Fruit fly (Drosophila melanogaster) whole organism, embryonic: Measurements from ENCODE around the gene Suv3.

Source experiments
- ATbp ChIP-seq: fragments of 200-800 bp; sonication (Bioruptor generic); optimal IDR thresholded peaks from 2 replicates; lab custom pipeline; 2017; ENCODE audit warnings: missing biosample characterization, mild to moderate bottlenecking, missing genetic modification characterization, missing genetic modification reagents
- CG10462 ChIP-seq: fragments of 200-800 bp; sonication (Bioruptor generic); optimal IDR thresholded peaks from 2 replicates; lab custom pipeline; 2016; ENCODE audit warnings: missing biosample characterization, missing genetic modification characterization
- CG10565 ChIP-seq: fragments of 200-800 bp; sonication (Bioruptor generic); optimal IDR thresholded peaks from 3 replicates; lab custom pipeline; 2016; ENCODE audit warnings: missing biosample characterization, mild to moderate bottlenecking, missing genetic modification characterization
- CG10654 ChIP-seq: fragments of 200-800 bp; sonication (Bioruptor generic); optimal IDR thresholded peaks from 2 replicates; lab custom pipeline; 2016; ENCODE audit warnings: missing biosample characterization, missing genetic modification characterization
- CG12659 ChIP-seq: fragments of 200-800 bp; sonication (Bioruptor generic); optimal IDR thresholded peaks from 3 replicates; lab custom pipeline; 2017; ENCODE audit warnings: mild to moderate bottlenecking, missing biosample characterization, missing genetic modification reagents, missing genetic modification characterization
- CG12744 ChIP-seq: fragments of 200-800 bp; sonication (Bioruptor generic); optimal IDR thresholded peaks from 2 replicates; lab custom pipeline; 2016; ENCODE audit warnings: missing biosample characterization, missing genetic modification characterization
- CG15011 ChIP-seq: fragments of 200-800 bp; sonication (Bioruptor generic); optimal IDR thresholded peaks from 3 replicates; lab custom pipeline; 2018; ENCODE audit warnings: missing biosample characterization, mild to moderate bottlenecking, missing genetic modification characterization
- CG15601 ChIP-seq: fragments of 200-800 bp; sonication (Bioruptor generic); optimal IDR thresholded peaks from 3 replicates; lab custom pipeline; 2019; ENCODE audit warnings: missing biosample characterization, mild to moderate bottlenecking, missing genetic modification characterization, moderate library complexity
- CG15696 ChIP-seq: fragments of 200-800 bp; sonication (Bioruptor generic); optimal IDR thresholded peaks from 2 replicates; lab custom pipeline; 2019; ENCODE audit warnings: missing biosample characterization, mild to moderate bottlenecking, missing genetic modification characterization, moderate library complexity
- CG2199 ChIP-seq: fragments of 200-800 bp; sonication (Bioruptor generic); IDR thresholded peaks from 3 replicates; pipeline ENCODE4 v1.3.6; 2022; ENCODE audit warnings: missing biosample characterization, missing genetic modification characterization
- CG3163 ChIP-seq: fragments of 200-800 bp; sonication (Bioruptor generic); optimal IDR thresholded peaks from 3 replicates; lab custom pipeline; 2016; ENCODE audit warnings: missing biosample characterization, missing genetic modification characterization
- CG33213 ChIP-seq: fragments of 200-800 bp; sonication (Bioruptor generic); optimal IDR thresholded peaks from 3 replicates; lab custom pipeline; 2016; ENCODE audit warnings: missing biosample characterization, missing genetic modification characterization
- CG3995 ChIP-seq: fragments of 200-800 bp; sonication (Bioruptor generic); optimal IDR thresholded peaks from 3 replicates; lab custom pipeline; 2016; ENCODE audit warnings: missing biosample characterization, missing genetic modification characterization
- CG4854 ChIP-seq: fragments of 200-800 bp; sonication (Bioruptor generic); optimal IDR thresholded peaks from 2 replicates; lab custom pipeline; 2016; ENCODE audit warnings: missing biosample characterization, missing genetic modification characterization, inconsistent platforms
- CG6175 ChIP-seq: fragments of 200-800 bp; sonication (Bioruptor generic); IDR thresholded peaks from 3 replicates; pipeline ENCODE4 v1.3.6; 2022; ENCODE audit warnings: missing biosample characterization, missing genetic modification characterization
- CG7556 ChIP-seq: fragments of 200-800 bp; sonication (Bioruptor generic); optimal IDR thresholded peaks from 2 replicates; lab custom pipeline; 2017; ENCODE audit warnings: missing biosample characterization, mild to moderate bottlenecking, missing genetic modification characterization
- CG7745 ChIP-seq: fragments of 200-800 bp; sonication (Bioruptor generic); optimal IDR thresholded peaks from 2 replicates; lab custom pipeline; 2018; ENCODE audit warnings: missing biosample characterization, mild to moderate bottlenecking, missing genetic modification characterization, moderate library complexity
- CG7963 ChIP-seq: fragments of 200-800 bp; sonication (Bioruptor generic); IDR thresholded peaks from 3 replicates; pipeline ENCODE4 v1.3.6; 2022; ENCODE audit warnings: missing biosample characterization, missing genetic modification characterization; ENCODE audit not compliant: partially characterized antibody
- CG8089 ChIP-seq: fragments of 200-800 bp; sonication (Bioruptor generic); optimal IDR thresholded peaks from 3 replicates; lab custom pipeline; 2016; ENCODE audit warnings: missing biosample characterization, missing genetic modification characterization
- CG9932 ChIP-seq: fragments of 200-800 bp; sonication (Bioruptor generic); IDR thresholded peaks from 2 replicates; pipeline ENCODE4 v1.3.6; 2022; ENCODE audit warnings: missing biosample characterization, missing genetic modification characterization
- Chrac-16 ChIP-seq: fragments of 200-800 bp; sonication (Bioruptor generic); optimal IDR thresholded peaks from 3 replicates; lab custom pipeline; 2016; ENCODE audit warnings: missing biosample characterization, missing genetic modification characterization
- CoRest ChIP-seq: fragments of 200-800 bp; sonication (Bioruptor generic); optimal IDR thresholded peaks from 3 replicates; lab custom pipeline; 2018; ENCODE audit warnings: missing biosample characterization, mild to moderate bottlenecking, missing genetic modification characterization, moderate library complexity
- Dp ChIP-seq: fragments of 200-800 bp; sonication (Bioruptor generic); optimal IDR thresholded peaks from 2 replicates; lab custom pipeline; 2018; ENCODE audit warnings: missing biosample characterization, mild to moderate bottlenecking, missing genetic modification characterization, moderate library complexity
- Hr51 ChIP-seq, 2 experiments: fragments of 200-800 bp; sonication (Bioruptor generic); optimal IDR thresholded peaks; 2 replicates in 1 of 2; 3 replicates in 1 of 2; lab custom pipeline; 2016 to 2018; ENCODE audit warnings: missing biosample characterization in 2 of 2, missing genetic modification characterization in 2 of 2, mild to moderate bottlenecking in 1 of 2, moderate library complexity in 1 of 2
- Hr78 ChIP-seq, 2 experiments: fragments of 200-800 bp in 1 of 2; fragments of >200 bp in 1 of 2; sonication (Bioruptor generic) in 1 of 2; optimal IDR thresholded peaks; 2 replicates each; lab custom pipeline; 2017 to 2019; ENCODE audit warnings: missing biosample characterization in 2 of 2, missing genetic modification characterization in 2 of 2, mild to moderate bottlenecking in 1 of 2, moderate library complexity in 1 of 2
- Hsf ChIP-seq: fragments of 200-800 bp; sonication (Bioruptor generic); optimal IDR thresholded peaks from 3 replicates; lab custom pipeline; 2016; ENCODE audit warnings: missing biosample characterization, missing genetic modification characterization
- Lim3 ChIP-seq: fragments of 200-800 bp; sonication (Bioruptor generic); IDR thresholded peaks from 2 replicates; pipeline ENCODE4 v1.3.6; 2022; ENCODE audit warnings: missing biosample characterization, missing genetic modification characterization
- Nf-YC ChIP-seq: fragments of 200-800 bp; optimal IDR thresholded peaks from 3 replicates; lab custom pipeline; 2019; ENCODE audit warnings: missing biosample characterization, mild to moderate bottlenecking, missing genetic modification characterization, moderate library complexity
- Side ChIP-seq: fragments of 200-800 bp; sonication (Bioruptor generic); optimal IDR thresholded peaks from 2 replicates; lab custom pipeline; 2016; ENCODE audit warnings: missing biosample characterization, missing genetic modification characterization
- Sry-β ChIP-seq: fragments of 200-800 bp; sonication (Bioruptor generic); optimal IDR thresholded peaks from 2 replicates; lab custom pipeline; 2018; ENCODE audit warnings: missing biosample characterization, mild to moderate bottlenecking, missing genetic modification characterization, moderate library complexity
- TFAM ChIP-seq: fragments of 200-800 bp; sonication (Bioruptor generic); optimal IDR thresholded peaks from 2 replicates; lab custom pipeline; 2017; ENCODE audit warnings: missing biosample characterization, missing genetic modification characterization, inconsistent platforms
- ato ChIP-seq: fragments of 200-800 bp; sonication (Bioruptor generic); IDR thresholded peaks from 2 replicates; pipeline ENCODE4 v1.3.6; 2022; ENCODE audit warnings: missing biosample characterization, missing genetic modification characterization; ENCODE audit not compliant: partially characterized antibody
- bigmax ChIP-seq: fragments of 200-800 bp; sonication (Bioruptor generic); optimal IDR thresholded peaks from 2 replicates; lab custom pipeline; 2018; ENCODE audit warnings: missing biosample characterization, mild to moderate bottlenecking, missing genetic modification characterization
- chinmo ChIP-seq: fragments of 200-800 bp; sonication (Bioruptor generic); IDR thresholded peaks from 4 replicates; pipeline ENCODE4 v1.3.6; 2022; ENCODE audit warnings: missing biosample characterization, missing genetic modification characterization; ENCODE audit not compliant: partially characterized antibody
- ci ChIP-seq: fragments of 200-800 bp; sonication (Bioruptor generic); IDR thresholded peaks from 3 replicates; pipeline ENCODE4 v1.3.6; 2022; ENCODE audit warnings: missing biosample characterization, missing genetic modification characterization
- dysf ChIP-seq: fragments of 200-800 bp; sonication (Bioruptor generic); IDR thresholded peaks from 3 replicates; pipeline ENCODE4 v1.3.6; 2022; ENCODE audit warnings: missing biosample characterization, missing genetic modification characterization
- fd102C ChIP-seq: fragments of 200-800 bp; sonication (Bioruptor generic); optimal IDR thresholded peaks from 2 replicates; lab custom pipeline; 2018; ENCODE audit warnings: missing biosample characterization, mild to moderate bottlenecking, missing genetic modification characterization, moderate library complexity
- hkb ChIP-seq, 2 experiments: fragments of 200-800 bp in 1 of 2; fragments of >200 bp in 1 of 2; sonication (Bioruptor generic) in 1 of 2; IDR thresholded peaks in 1 of 2; optimal IDR thresholded peaks in 1 of 2; 2 replicates each; pipeline versions ENCODE4 v1.3.6 to Lab custom; 2017 to 2022; ENCODE audit warnings: missing biosample characterization in 1 of 2, missing genetic modification characterization in 1 of 2
- maf-S ChIP-seq: fragments of 200-800 bp; sonication (Bioruptor generic); optimal IDR thresholded peaks from 2 replicates; lab custom pipeline; 2016; ENCODE audit warnings: missing biosample characterization, missing genetic modification characterization
- nerfin-2 ChIP-seq: fragments of 200-800 bp; sonication (Bioruptor generic); IDR thresholded peaks from 2 replicates; pipeline ENCODE4 v1.3.6; 2022; ENCODE audit warnings: missing biosample characterization, missing genetic modification characterization; ENCODE audit not compliant: partially characterized antibody
- nmo ChIP-seq: fragments of 200-800 bp; sonication (Bioruptor generic); optimal IDR thresholded peaks from 2 replicates; lab custom pipeline; 2018; ENCODE audit warnings: missing biosample characterization, mild to moderate bottlenecking, missing genetic modification characterization, moderate library complexity
- onecut ChIP-seq: fragments of 200-800 bp; sonication (Bioruptor generic); IDR thresholded peaks from 2 replicates; pipeline ENCODE4 v1.3.6; 2022; ENCODE audit warnings: missing biosample characterization, missing genetic modification characterization
- pb ChIP-seq: fragments of 200-800 bp; sonication (Bioruptor generic); optimal IDR thresholded peaks from 3 replicates; lab custom pipeline; 2016; ENCODE audit warnings: missing biosample characterization, missing genetic modification characterization
- pzg ChIP-seq: fragments of 200-800 bp; sonication (Bioruptor generic); optimal IDR thresholded peaks from 3 replicates; lab custom pipeline; 2018; ENCODE audit warnings: missing biosample characterization, mild to moderate bottlenecking, missing genetic modification characterization, moderate library complexity
- sc ChIP-seq, 3 experiments: fragments of >200 bp in 2 of 3; fragments of 200-800 bp in 1 of 3; sonication (Bioruptor generic) in 1 of 3; optimal IDR thresholded peaks; 2 replicates in 2 of 3; 3 replicates in 1 of 3; lab custom pipeline; 2017; ENCODE audit warnings: mild to moderate bottlenecking in 1 of 3, missing biosample characterization in 1 of 3, missing genetic modification characterization in 1 of 3, missing genetic modification reagents in 1 of 3
- sd ChIP-seq: fragments of 200-800 bp; sonication (Bioruptor generic); optimal IDR thresholded peaks from 3 replicates; lab custom pipeline; 2018; ENCODE audit warnings: missing biosample characterization, mild to moderate bottlenecking, missing genetic modification characterization, moderate library complexity
- shn ChIP-seq: fragments of 200-800 bp; sonication (Bioruptor generic); optimal IDR thresholded peaks from 3 replicates; lab custom pipeline; 2016; ENCODE audit warnings: missing biosample characterization, missing genetic modification characterization
- usp ChIP-seq: fragments of >200 bp; optimal IDR thresholded peaks from 2 replicates; lab custom pipeline; 2017; ENCODE audit warnings: missing biosample characterization, missing genetic modification characterization
- vfl ChIP-seq: fragments of 200-800 bp; sonication (Bioruptor generic); optimal IDR thresholded peaks from 2 replicates; lab custom pipeline; 2016; ENCODE audit warnings: missing biosample characterization, missing genetic modification characterization

Gene Suv3

dm6 chr3R:4333964-4334363 lies 22.6 kb downstream of the Suv3 start, which contains the start of gene CG9776 (continued):
- TF ChIP-seq CG10565 (no peak), Hsf (GFP tag; lab: Kevin White, UChicago) (peak; percentile 66), Sry-β (GFP tag; lab: Kevin White, UChicago) (peak; percentile 24), nmo (GFP tag; lab: Kevin White, UChicago) (peak; percentile 78), shn (peak; percentile 71), CG3163 (peak; percentile 60), bigmax (peak; percentile 29), CG10462 (GFP tag; lab: Kevin White, UChicago) (peak; percentile 8), vfl (peak; percentile 44), onecut (GFP tag; lab: Robert Waterston, UW) (peak; percentile 33; the same call in 1 of the 2 replicates), CG9932 (peak; percentile 77), CG12744 (GFP tag; lab: Kevin White, UChicago) (peak; percentile 50), CG3995 (GFP tag; lab: Kevin White, UChicago) (peak; percentile 93), CG15601 (tag; lab: Kevin White, UChicago) (no peak), CG10654 (GFP tag; lab: Kevin White, UChicago) (peak; percentile 38), Dp (peak; percentile 48), Hr78 (GFP tag; optimal IDR thresholded peaks at IDR 0.05; lab: Kevin White, UChicago) (peak in 1 of 2 experiments; percentile 27), Hr51 (GFP tag; optimal IDR thresholded peaks at IDR 0.05; lab: Kevin White, UChicago) (peak in 1 of 2 experiments; percentile 5), CG4854 (GFP tag; lab: Kevin White, UChicago) (no peak), CG15696 (tag; lab: Kevin White, UChicago) (peak; percentile 53), Chrac-16 (GFP tag; lab: Kevin White, UChicago) (peak; percentile 41), CG33213 (GFP tag; lab: Kevin White, UChicago) (peak; percentile 86), ATbp (no peak), sd (tag; lab: Kevin White, UChicago) (no peak), ci (GFP tag; lab: Robert Waterston, UW) (peak; percentile 72), CG7963 (GFP tag; lab: Robert Waterston, UW) (peak; percentile 99), CoRest (tag; lab: Kevin White, UChicago) (no peak), hkb (optimal IDR thresholded peaks at IDR 0.05; lab: Kevin White, UChicago) (peak; percentile 30), hkb (GFP tag; IDR thresholded peaks at IDR 0.05; lab: Robert Waterston, UW) (peak; percentile 84), ato (peak; percentile 99), dysf (GFP tag; lab: Robert Waterston, UW) (peak; percentile 74), sc (optimal IDR thresholded peaks at IDR 0.05; lab: Kevin White, UChicago) (no peak), sc (GFP tag; optimal IDR thresholded peaks at IDR 0.05; lab: Kevin White, UChicago) (peak; percentile 9), nerfin-2 (GFP tag; lab: Robert Waterston, UW) (peak; percentile 95), usp (no peak), CG7745 (tag; lab: Kevin White, UChicago) (no peak), Lim3 (GFP tag; lab: Robert Waterston, UW) (no peak), chinmo (GFP tag; lab: Robert Waterston, UW) (peak; percentile 99), TFAM (GFP tag; lab: Kevin White, UChicago) (no peak), pzg (peak; percentile 94), maf-S (GFP tag; lab: Kevin White, UChicago) (peak; percentile 33), Nf-YC (tag; lab: Kevin White, UChicago) (no peak), CG7556 (no peak), fd102C (GFP tag; lab: Kevin White, UChicago) (no peak), CG8089 (peak; percentile 6), CG12659 (GFP tag; lab: Kevin White, UChicago) (peak; percentile 82), Side (GFP tag; lab: Kevin White, UChicago) (peak; percentile 43), CG15011 (no peak), CG2199 (GFP tag; lab: Robert Waterston, UW) (peak; percentile 66; the same call in 1 of the 3 replicates), CG6175 (GFP tag; lab: Robert Waterston, UW) (no peak), pb (GFP tag; lab: Kevin White, UChicago) (no peak)
